Worm (Caenorhabditis elegans) whole organism, L1 larva: ENCODE results near the gene R148.3.

ENCODE experiments used
- C04F5.9 ChIP-seq: sonication (generic microtip); optimal IDR thresholded peaks from 2 replicates; lab custom pipeline; 2016; ENCODE audit warnings: missing genetic modification characterization, missing compliant biosample characterization
- alr-1 ChIP-seq: fragments of 200-800 bp; sonication (Bioruptor generic); optimal IDR thresholded peaks from 2 replicates; lab custom pipeline; 2018; ENCODE audit warnings: borderline replicate concordance, mild to moderate bottlenecking, missing genetic modification characterization, missing compliant biosample characterization
- aly-2 ChIP-seq: fragments of 150-350 bp; optimal IDR thresholded peaks from 2 replicates; lab custom pipeline; 2014; ENCODE audit warnings: missing biosample characterization, missing genetic modification characterization
- blmp-1 ChIP-seq: fragments of 150-350 bp; optimal IDR thresholded peaks from 2 replicates; lab custom pipeline; 2014; ENCODE audit warnings: missing biosample characterization, missing genetic modification characterization
- ceh-63 ChIP-seq: fragments of 200-800 bp; sonication (Bioruptor generic); optimal IDR thresholded peaks from 2 replicates; lab custom pipeline; 2018; ENCODE audit warnings: mild to moderate bottlenecking, missing genetic modification characterization, missing compliant biosample characterization
- ceh-8 ChIP-seq: fragments of 200-800 bp; sonication (Bioruptor generic); optimal IDR thresholded peaks from 2 replicates; lab custom pipeline; 2018; ENCODE audit warnings: mild to moderate bottlenecking, missing genetic modification characterization, moderate library complexity, missing compliant biosample characterization
- ceh-82 ChIP-seq, 3 experiments: fragments of 150-350 bp in 1 of 3; sonication (generic microtip) in 2 of 3; optimal IDR thresholded peaks; 2 replicates each; lab custom pipeline; 2014 to 2017; ENCODE audit warnings: missing biosample characterization in 3 of 3, missing genetic modification characterization in 3 of 3
- ceh-90 ChIP-seq: sonication (generic microtip); optimal IDR thresholded peaks from 2 replicates; lab custom pipeline; 2016; ENCODE audit warnings: missing genetic modification characterization, missing compliant biosample characterization
- dpl-1 ChIP-seq, 3 experiments: fragments of 150-350 bp in 2 of 3; sonication (generic microtip) in 1 of 3; optimal IDR thresholded peaks; 2 replicates each; lab custom pipeline; 2014 to 2017; ENCODE audit warnings: missing biosample characterization in 3 of 3, missing genetic modification characterization in 3 of 3, missing genetic modification reagents in 3 of 3
- dsc-1 ChIP-seq: sonication (generic microtip); optimal IDR thresholded peaks from 2 replicates; lab custom pipeline; 2016; ENCODE audit warnings: mild to moderate bottlenecking, missing genetic modification characterization, missing compliant biosample characterization
- efl-1 ChIP-seq, 4 experiments: fragments of 150-350 bp; optimal IDR thresholded peaks in 3 of 4; peaks in 1 of 4; 1 replicate in 1 of 4; 2 replicates in 3 of 4; lab custom pipeline; 2014; ENCODE audit warnings: missing biosample characterization in 2 of 4, missing genetic modification characterization in 2 of 4, missing genetic modification reagents in 2 of 4
- egl-13 ChIP-seq: sonication (generic microtip); optimal IDR thresholded peaks from 2 replicates; lab custom pipeline; 2016; ENCODE audit warnings: missing genotype, missing genetic modification reagents, missing genetic modification characterization, missing compliant biosample characterization
- egl-27 ChIP-seq, 2 experiments: fragments of 150-350 bp in 1 of 2; sonication (generic microtip); optimal IDR thresholded peaks; 3 replicates each; lab custom pipeline; 2017 to 2018; ENCODE audit warnings: missing biosample characterization in 2 of 2, missing genetic modification characterization in 2 of 2, missing genetic modification reagents in 2 of 2
- elt-2 ChIP-seq: sonication (generic microtip); optimal IDR thresholded peaks from 2 replicates; lab custom pipeline; 2016; ENCODE audit warnings: missing genetic modification characterization, mild to moderate bottlenecking, inconsistent platforms, missing compliant biosample characterization, missing genetic modification reagents
- fkh-10 ChIP-seq: sonication (generic microtip); optimal IDR thresholded peaks from 2 replicates; lab custom pipeline; 2017; ENCODE audit warnings: missing biosample characterization, missing genetic modification reagents, missing genetic modification characterization
- fkh-8 ChIP-seq: sonication (generic microtip); optimal IDR thresholded peaks from 2 replicates; lab custom pipeline; 2016; ENCODE audit warnings: mild to moderate bottlenecking, missing genetic modification characterization, missing compliant biosample characterization
- fos-1 ChIP-seq: fragments of 150-350 bp; optimal IDR thresholded peaks from 2 replicates; lab custom pipeline; 2014; ENCODE audit warnings: missing biosample characterization, missing genetic modification characterization
- hlh-17 ChIP-seq: fragments of 200-800 bp; sonication (Bioruptor generic); optimal IDR thresholded peaks from 2 replicates; lab custom pipeline; 2018; ENCODE audit warnings: missing genetic modification characterization, mild to moderate bottlenecking, missing compliant biosample characterization, moderate library complexity, borderline replicate concordance
- hlh-4 ChIP-seq: sonication (generic microtip); optimal IDR thresholded peaks from 2 replicates; lab custom pipeline; 2016; ENCODE audit warnings: mild to moderate bottlenecking, missing genetic modification characterization, missing compliant biosample characterization
- jun-1 ChIP-seq: fragments of 150-350 bp; optimal IDR thresholded peaks from 2 replicates; lab custom pipeline; 2014; ENCODE audit warnings: missing biosample characterization, missing genetic modification reagents, missing genetic modification characterization
- lin-13 ChIP-seq: fragments of 150-350 bp; optimal IDR thresholded peaks from 2 replicates; lab custom pipeline; 2014; ENCODE audit warnings: missing biosample characterization, missing genetic modification reagents, missing genetic modification characterization
- lin-14 ChIP-seq: fragments of 200-800 bp; sonication (Bioruptor generic); optimal IDR thresholded peaks from 2 replicates; lab custom pipeline; 2018; ENCODE audit warnings: mild to moderate bottlenecking, missing genetic modification characterization, moderate library complexity, missing compliant biosample characterization
- lin-15B ChIP-seq: fragments of 150-350 bp; sonication (generic microtip); optimal IDR thresholded peaks from 3 replicates; lab custom pipeline; 2014; ENCODE audit warnings: missing biosample characterization, missing genetic modification characterization
- lsy-2 ChIP-seq, 2 experiments: fragments of 150-350 bp; optimal IDR thresholded peaks; 2 replicates each; lab custom pipeline; 2014; ENCODE audit warnings: missing biosample characterization in 2 of 2, missing genetic modification characterization in 2 of 2
- mep-1 ChIP-seq: fragments of 150-350 bp; optimal IDR thresholded peaks from 2 replicates; lab custom pipeline; 2014; ENCODE audit warnings: missing biosample characterization, missing genetic modification characterization
- nhr-11 ChIP-seq: fragments of 150-350 bp; optimal IDR thresholded peaks from 2 replicates; lab custom pipeline; 2014; ENCODE audit warnings: missing biosample characterization, missing genetic modification characterization
- nhr-20 ChIP-seq: sonication (generic microtip); optimal IDR thresholded peaks from 2 replicates; lab custom pipeline; 2016; ENCODE audit warnings: mild to moderate bottlenecking, missing genetic modification characterization, missing compliant biosample characterization
- nhr-237 ChIP-seq: fragments of 150-350 bp; optimal IDR thresholded peaks from 2 replicates; lab custom pipeline; 2014; ENCODE audit warnings: missing biosample characterization, missing genetic modification characterization
- nhr-47 ChIP-seq: sonication (generic microtip); optimal IDR thresholded peaks from 2 replicates; lab custom pipeline; 2016; ENCODE audit warnings: mild to moderate bottlenecking, missing genetic modification characterization, moderate library complexity, missing compliant biosample characterization
- nhr-76 ChIP-seq: sonication (generic microtip); optimal IDR thresholded peaks from 2 replicates; lab custom pipeline; 2017; ENCODE audit warnings: missing biosample characterization, missing genetic modification characterization
- nhr-77 ChIP-seq: fragments of 150-350 bp; optimal IDR thresholded peaks from 2 replicates; lab custom pipeline; 2014; ENCODE audit warnings: missing biosample characterization, missing genetic modification characterization
- nhr-90 ChIP-seq: sonication (generic microtip); optimal IDR thresholded peaks from 2 replicates; lab custom pipeline; 2016; ENCODE audit warnings: mild to moderate bottlenecking, missing genetic modification characterization, missing compliant biosample characterization; ENCODE audit not compliant: poor library complexity
- pag-3 ChIP-seq: sonication (generic microtip); optimal IDR thresholded peaks from 2 replicates; lab custom pipeline; 2017; ENCODE audit warnings: missing genetic modification characterization, mild to moderate bottlenecking, missing compliant biosample characterization, antibody characterized with exemption, borderline replicate concordance; ENCODE audit not compliant: insufficient read depth
- rnt-1 ChIP-seq: sonication (generic microtip); optimal IDR thresholded peaks from 2 replicates; lab custom pipeline; 2016; ENCODE audit warnings: mild to moderate bottlenecking, missing genetic modification characterization, moderate library complexity, missing compliant biosample characterization
- skn-1 ChIP-seq: fragments of 150-350 bp; optimal IDR thresholded peaks from 2 replicates; lab custom pipeline; 2014; ENCODE audit warnings: missing biosample characterization, missing genetic modification characterization
- snpc-4 ChIP-seq: fragments of 150-350 bp; optimal IDR thresholded peaks from 2 replicates; lab custom pipeline; 2014; ENCODE audit warnings: missing biosample characterization, missing genetic modification characterization
- snu-23 ChIP-seq: sonication (generic microtip); optimal IDR thresholded peaks from 2 replicates; lab custom pipeline; 2016; ENCODE audit warnings: missing genetic modification characterization, missing compliant biosample characterization
- sox-4 ChIP-seq: sonication (generic microtip); optimal IDR thresholded peaks from 2 replicates; lab custom pipeline; 2016; ENCODE audit warnings: missing genetic modification characterization, missing compliant biosample characterization
- sup-37 ChIP-seq: fragments of 200-800 bp; sonication (Bioruptor generic); optimal IDR thresholded peaks from 2 replicates; lab custom pipeline; 2018; ENCODE audit warnings: mild to moderate bottlenecking, missing genetic modification characterization, missing compliant biosample characterization
- swsn-7 ChIP-seq: sonication (generic microtip); optimal IDR thresholded peaks from 2 replicates; lab custom pipeline; 2016; ENCODE audit warnings: missing genetic modification characterization, missing compliant biosample characterization
- tbx-2 ChIP-seq: sonication (generic microtip); optimal IDR thresholded peaks from 2 replicates; lab custom pipeline; 2016; ENCODE audit warnings: missing genetic modification characterization, missing compliant biosample characterization
- tlp-1 ChIP-seq: fragments of 150-350 bp; optimal IDR thresholded peaks from 2 replicates; lab custom pipeline; 2014; ENCODE audit warnings: missing biosample characterization, missing genetic modification characterization
- unc-130 ChIP-seq: fragments of 150-350 bp; optimal IDR thresholded peaks from 2 replicates; lab custom pipeline; 2017; ENCODE audit warnings: missing biosample characterization, missing genetic modification characterization, inconsistent platforms
- unc-86 ChIP-seq: sonication (generic microtip); optimal IDR thresholded peaks from 2 replicates; lab custom pipeline; 2016; ENCODE audit warnings: missing genetic modification characterization, missing compliant biosample characterization
- xbp-1 ChIP-seq: sonication (generic microtip); optimal IDR thresholded peaks from 2 replicates; lab custom pipeline; 2016; ENCODE audit warnings: missing genetic modification characterization, missing compliant biosample characterization
- zag-1 ChIP-seq: fragments of 150-350 bp; optimal IDR thresholded peaks from 2 replicates; lab custom pipeline; 2014; ENCODE audit warnings: missing biosample characterization, missing genetic modification characterization
- zip-4 ChIP-seq: fragments of 200-800 bp; sonication (Bioruptor generic); optimal IDR thresholded peaks from 2 replicates; lab custom pipeline; 2018; ENCODE audit warnings: mild to moderate bottlenecking, missing genetic modification characterization, moderate library complexity, missing compliant biosample characterization

R148.3 gene

DNA sequence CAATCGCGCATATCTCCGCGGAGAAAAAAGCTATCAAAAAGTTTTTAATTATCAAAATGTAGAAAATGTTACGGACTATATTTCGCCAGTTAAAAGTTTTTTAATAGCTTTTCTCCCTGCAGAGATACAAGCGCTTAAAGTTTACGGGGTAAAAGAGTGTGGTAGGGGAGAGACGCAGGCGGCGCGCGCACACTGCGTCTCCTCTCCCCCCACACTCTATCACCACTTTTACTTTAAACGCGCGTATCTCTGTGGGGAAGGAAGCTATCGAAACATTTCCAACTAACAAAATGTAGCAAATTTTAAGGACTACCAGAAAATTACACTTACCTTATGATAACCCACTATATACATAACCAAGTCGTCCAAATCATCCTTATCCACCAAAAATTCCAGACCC, 28.5 kb downstream of the R148.3 start:
- TF ChIP-seq sox-4 (tag; lab: Kevin White, UChicago) (no peak), efl-1 (optimal IDR thresholded peaks at IDR 0.05; lab: Kevin White, UChicago) (no peak), efl-1 (GFP tag; optimal IDR thresholded peaks at IDR 0.05 in 1 of 2; lab: Kevin White, UChicago) (peak in 1 of 2 experiments; percentile 57)

DNA sequence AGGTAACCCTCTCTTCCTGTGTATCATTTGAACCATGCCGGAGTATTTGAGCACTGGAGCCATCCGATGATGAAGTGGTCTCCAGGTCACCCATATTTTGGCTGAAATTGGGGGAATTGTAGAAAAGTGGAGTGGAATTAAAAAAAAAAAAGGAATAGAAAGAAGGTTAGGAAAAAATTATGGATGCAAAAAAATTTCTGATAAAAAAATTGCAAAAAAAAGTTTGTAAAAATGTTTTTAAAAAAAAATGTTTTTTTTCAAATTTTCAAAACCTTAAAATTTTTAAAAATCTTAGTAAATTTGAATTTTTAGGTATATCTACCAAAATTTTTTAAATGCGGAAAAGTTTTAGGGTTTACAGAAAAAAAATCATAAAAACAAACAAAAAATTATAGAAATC, 43.9 kb downstream of the R148.3 start, which contains the start of gene frm-8:
Gene frm-8 (minus strand): TSS at position 101 of the 400 bp plus-strand sequence.
- TF ChIP-seq snpc-4 (tag; lab: Kevin White, UChicago) (no peak), nhr-11 (tag; lab: Kevin White, UChicago) (no peak)

DNA sequence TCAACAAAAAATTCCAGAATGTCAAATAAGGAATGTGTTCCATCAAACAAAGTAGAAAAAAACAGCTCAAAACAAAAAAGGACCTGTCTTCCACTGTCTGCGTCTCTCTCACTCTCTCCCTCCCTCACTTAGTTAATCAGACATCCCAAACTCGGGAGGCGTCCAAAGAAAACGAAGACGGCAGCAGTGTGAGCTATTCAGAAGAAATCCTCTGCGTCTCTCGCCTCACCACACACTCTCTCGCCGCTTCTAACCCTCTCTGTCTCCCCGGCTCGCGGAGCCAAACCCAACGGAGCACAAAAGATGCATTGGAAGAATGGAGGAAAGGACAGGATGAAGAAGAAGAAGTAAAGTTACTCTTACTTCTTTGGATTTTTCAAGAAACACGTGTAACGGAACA, 45.2 kb downstream of the R148.3 start:
- TF ChIP-seq mep-1 (peak; percentile 29), blmp-1 (tag; lab: Kevin White, UChicago) (no peak), nhr-47 (tag; lab: Kevin White, UChicago) (peak; percentile 59), fkh-8 (peak; percentile 68), sup-37 (GFP tag; lab: Kevin White, UChicago) (no peak), tlp-1 (no peak), fkh-10 (GFP tag; lab: Kevin White, UChicago) (peak; percentile 5), aly-2 (no peak), ceh-8 (GFP tag; lab: Kevin White, UChicago) (no peak), egl-27 (tag; optimal IDR thresholded peaks at IDR 0.05; lab: Kevin White, UChicago) (no peak), pag-3 (tag; lab: Kevin White, UChicago) (no peak), dsc-1 (tag; lab: Kevin White, UChicago) (peak; percentile 1), nhr-20 (no peak), nhr-76 (tag; lab: Kevin White, UChicago) (no peak), lin-15B (tag; lab: Kevin White, UChicago) (no peak), C04F5.9 (tag; lab: Kevin White, UChicago) (no peak), nhr-77 (no peak), xbp-1 (tag; lab: Kevin White, UChicago) (no peak), hlh-4 (tag; lab: Kevin White, UChicago) (no peak), ceh-90 (tag; lab: Kevin White, UChicago) (no peak), elt-2 (tag; lab: Kevin White, UChicago) (no peak), zag-1 (tag; lab: Kevin White, UChicago) (no peak), swsn-7 (tag; lab: Kevin White, UChicago) (peak; percentile 50), efl-1 (optimal IDR thresholded peaks at IDR 0.05; lab: Kevin White, UChicago) (peak; percentile 37 to 44), efl-1 (GFP tag; optimal IDR thresholded peaks at IDR 0.05 in 1 of 2; lab: Kevin White, UChicago) (no peak), tbx-2 (tag; lab: Kevin White, UChicago) (peak; percentile 49), nhr-90 (tag; lab: Kevin White, UChicago) (no peak), egl-13 (tag; lab: Kevin White, UChicago) (no peak), lsy-2 (tag; optimal IDR thresholded peaks at IDR 0.05; lab: Kevin White, UChicago) (peak; percentile 29 to 51), zip-4 (no peak), lin-14 (peak; percentile 89), snu-23 (GFP tag; lab: Kevin White, UChicago) (peak; percentile 33), hlh-17 (no peak), alr-1 (no peak), jun-1 (tag; lab: Kevin White, UChicago) (no peak), nhr-237 (no peak), ceh-63 (GFP tag; lab: Kevin White, UChicago) (no peak), dpl-1 (GFP tag; optimal IDR thresholded peaks at IDR 0.05; lab: Kevin White, UChicago) (peak in 1 of 3 experiments; percentile 15), rnt-1 (tag; lab: Kevin White, UChicago) (no peak), unc-130 (tag; lab: Kevin White, UChicago) (no peak), lin-13 (peak; percentile 16), ceh-82 (tag; optimal IDR thresholded peaks at IDR 0.05; lab: Kevin White, UChicago) (peak in 2 of 3 experiments; percentile 13 to 49), fos-1 (tag; lab: Kevin White, UChicago) (no peak), skn-1 (tag; lab: Kevin White, UChicago) (no peak), unc-86 (peak; percentile 83), snpc-4 (tag; lab: Kevin White, UChicago) (no peak)
